Worm (Caenorhabditis elegans): ENCODE results near the gene F46F5.11.

DNA sequence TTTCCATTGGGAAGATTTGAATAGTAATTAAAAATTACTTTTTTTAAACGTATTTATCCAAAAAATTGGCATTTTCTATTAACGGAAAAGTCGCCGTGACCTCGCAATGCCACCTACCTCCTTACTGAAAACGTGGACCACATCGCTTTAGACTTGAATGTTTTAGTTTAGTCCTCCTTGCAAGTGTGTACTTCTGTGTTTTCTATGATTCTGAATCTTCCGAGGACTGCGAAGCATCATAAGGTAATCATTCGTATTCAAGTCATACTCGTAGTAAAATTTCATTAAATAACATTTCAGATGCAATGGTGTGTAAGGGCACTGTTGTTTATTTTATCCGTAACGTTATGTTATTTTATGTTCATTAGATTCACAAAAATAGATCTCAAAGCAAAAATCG is at the start of gene F46F5.11:
- TF ChIP-seq unc-39 (tag; optimal IDR thresholded peaks at IDR 0.05) (no peak), snpc-4 (tag; optimal IDR thresholded peaks at IDR 0.05) (no peak), nhr-6 (tag; optimal IDR thresholded peaks at IDR 0.05) (no peak), mdl-1 (tag; optimal IDR thresholded peaks at IDR 0.05) (no peak), nhr-237 (tag; optimal IDR thresholded peaks at IDR 0.05) (no peak), zag-1 (tag; optimal IDR thresholded peaks at IDR 0.05) (no peak), ceh-82 (tag; optimal IDR thresholded peaks at IDR 0.05) (no peak), lin-11 (tag; optimal IDR thresholded peaks at IDR 0.05) (no peak), Y55F3AM.14 (GFP tag; optimal IDR thresholded peaks at IDR 0.05) (no peak), elt-3 (tag; optimal IDR thresholded peaks at IDR 0.05) (no peak), nhr-77 (tag; optimal IDR thresholded peaks at IDR 0.05) (no peak), fos-1 (tag; optimal IDR thresholded peaks at IDR 0.05) (no peak)
